Worm (Caenorhabditis elegans): ENCODE results near the gene pam-1.
A peak's percentile ranks its signal among the peaks of the same experiment; 100 is the strongest.

The pam-1 gene

DNA sequence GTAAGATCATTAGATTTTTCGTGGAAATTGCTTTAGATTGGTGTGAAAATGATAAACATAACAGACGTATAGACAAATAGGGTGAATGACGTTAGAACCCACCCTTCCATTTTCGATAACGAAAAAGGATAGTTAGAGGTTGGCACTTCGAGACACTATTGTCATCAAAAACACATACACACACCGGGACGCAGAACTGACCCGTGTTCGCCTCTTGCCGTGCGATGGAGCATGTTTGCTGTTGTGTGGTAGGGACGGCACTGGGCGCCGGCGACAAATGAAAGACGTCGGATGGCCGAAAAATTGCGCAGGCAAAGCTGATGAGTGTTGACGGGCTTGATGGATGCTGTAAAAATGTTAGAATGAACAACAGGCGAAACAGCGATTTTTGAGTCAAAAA is 768 bp downstream of the pam-1 start:
- TF ChIP-seq lsy-2 (tag; optimal IDR thresholded peaks at IDR 0.05) (peak in 1 of 2 experiments; percentile 41), F13H6.1 (tag; optimal IDR thresholded peaks at IDR 0.05) (peak; percentile 19), nhr-129 (tag; optimal IDR thresholded peaks at IDR 0.05) (peak; percentile 60), skn-1 (tag; optimal IDR thresholded peaks at IDR 0.05) (peak; percentile 80), nhr-10 (tag; optimal IDR thresholded peaks at IDR 0.05) (no peak), gmeb-1 (tag; optimal IDR thresholded peaks at IDR 0.05) (no peak), nhr-21 (tag; optimal IDR thresholded peaks at IDR 0.05) (no peak), fos-1 (tag; optimal IDR thresholded peaks at IDR 0.05) (peak; percentile 54), R02D3.7 (tag; optimal IDR thresholded peaks at IDR 0.05) (no peak), nhr-6 (tag; optimal IDR thresholded peaks at IDR 0.05) (no peak), C34F6.9 (tag; optimal IDR thresholded peaks at IDR 0.05) (peak; percentile 28), zag-1 (tag; optimal IDR thresholded peaks at IDR 0.05) (no peak)

DNA sequence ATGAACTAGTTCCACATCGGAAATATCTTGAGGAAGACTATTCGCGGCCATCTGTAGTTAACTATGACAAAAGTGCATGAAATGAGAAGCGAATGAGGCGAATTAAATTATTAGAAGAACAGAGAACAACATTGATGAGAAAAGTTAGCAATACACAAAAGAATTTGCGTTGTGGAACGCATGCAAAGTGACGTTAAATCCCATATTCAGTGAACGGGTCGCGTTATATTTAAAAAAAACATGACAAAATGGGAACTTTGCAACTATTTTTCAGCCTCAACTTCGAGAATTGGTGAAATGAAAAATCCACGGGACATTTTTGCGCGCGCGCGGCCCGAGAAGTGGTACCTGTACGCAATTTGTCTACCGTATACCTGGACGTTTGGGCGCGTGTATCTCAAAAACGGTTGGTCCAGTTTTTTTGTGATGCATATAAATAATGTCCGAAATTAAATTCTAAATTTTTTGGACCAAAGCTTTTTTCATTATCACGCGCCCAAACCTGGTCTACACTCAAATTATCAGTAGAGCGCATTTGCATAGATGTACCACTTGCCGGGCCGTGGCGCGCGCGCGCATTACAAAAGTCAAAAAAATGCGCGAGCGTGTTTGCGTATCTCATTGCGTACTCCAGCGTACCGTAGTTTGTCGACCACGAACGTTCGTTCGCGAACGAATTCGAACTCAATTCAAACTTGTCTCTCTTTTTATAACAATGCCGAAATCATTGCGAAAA is 2.6 kb downstream of the pam-1 start, which contains the start of the genes cdd-2 and oef-1:
Gene cdd-2, minus strand, starts transcription at position 51 of the 736 bp plus-strand sequence.
Gene oef-1, plus strand, starts transcription at position 575 of the 736 bp plus-strand sequence.
- TF ChIP-seq nhr-237 (tag; optimal IDR thresholded peaks at IDR 0.05), result no peak
- TF ChIP-seq ztf-4 (tag; optimal IDR thresholded peaks at IDR 0.05), result no peak
- TF ChIP-seq crh-2 (tag; optimal IDR thresholded peaks at IDR 0.05), result no peak
- TF ChIP-seq ama-1 (optimal IDR thresholded peaks at IDR 0.05), result no peak
- TF ChIP-seq sma-3 (GFP tag; optimal IDR thresholded peaks at IDR 0.05), result no peak
- no peak for TF ChIP-seq snpc-4 (tag; optimal IDR thresholded peaks at IDR 0.05)
- TF ChIP-seq gmeb-1 (tag; optimal IDR thresholded peaks at IDR 0.05), result no peak
- TF ChIP-seq mab-5 (tag; optimal IDR thresholded peaks at IDR 0.05), result no peak
- TF ChIP-seq mbf-1 (tag; optimal IDR thresholded peaks at IDR 0.05), result no peak
- TF ChIP-seq nhr-12 (tag; optimal IDR thresholded peaks at IDR 0.05), result no peak
- no peak for TF ChIP-seq blmp-1 (tag; optimal IDR thresholded peaks at IDR 0.05; ENCODE audit: insufficient read depth)
- no peak for TF ChIP-seq lsy-2 (tag; optimal IDR thresholded peaks at IDR 0.05)
- no peak for TF ChIP-seq sem-4 (tag; optimal IDR thresholded peaks at IDR 0.05)
- TF ChIP-seq ztf-11 (tag; optimal IDR thresholded peaks at IDR 0.05), result no peak
- TF ChIP-seq peb-1 (tag; optimal IDR thresholded peaks at IDR 0.05), result no peak

DNA sequence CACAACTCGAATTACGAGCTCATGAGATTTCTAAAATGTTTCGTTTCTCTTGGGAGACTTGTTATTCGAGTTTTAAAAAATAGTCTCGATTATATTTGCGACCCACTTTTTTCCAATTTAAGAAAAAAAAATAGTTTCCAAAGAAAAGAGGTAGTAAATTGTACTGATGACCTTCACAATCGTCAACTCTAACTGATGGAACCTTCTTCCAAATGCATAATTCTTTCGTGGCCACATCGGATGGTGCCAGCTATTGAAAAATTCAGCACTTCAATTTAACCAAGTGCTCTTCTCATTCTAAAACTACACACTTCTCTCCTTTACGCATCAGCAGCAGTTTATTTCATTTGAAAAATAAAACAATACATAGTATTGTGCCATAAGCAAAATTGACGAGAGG is 7.0 kb downstream of the pam-1 start:
- no peak for TF ChIP-seq ztf-4 (tag; optimal IDR thresholded peaks at IDR 0.05)
- TF ChIP-seq alr-1 (tag; optimal IDR thresholded peaks at IDR 0.05), result no peak
- no peak for TF ChIP-seq nhr-237 (tag; optimal IDR thresholded peaks at IDR 0.05)
- no peak for TF ChIP-seq ceh-82 (tag; optimal IDR thresholded peaks at IDR 0.05)
- TF ChIP-seq C34F6.9 (tag; optimal IDR thresholded peaks at IDR 0.05), result no peak
- TF ChIP-seq aly-2 (tag; optimal IDR thresholded peaks at IDR 0.05), result no peak
- no peak for TF ChIP-seq ztf-1 (GFP tag; conservative IDR thresholded peaks at IDR 0.05)
- TF ChIP-seq unc-55 (GFP tag; optimal IDR thresholded peaks at IDR 0.05), result no peak
- no peak for TF ChIP-seq egl-27 (tag; optimal IDR thresholded peaks at IDR 0.05)
- TF ChIP-seq nhr-12 (tag; optimal IDR thresholded peaks at IDR 0.05), result no peak
- no peak for TF ChIP-seq lin-11 (tag; optimal IDR thresholded peaks at IDR 0.05)
- TF ChIP-seq lin-13 (GFP tag; optimal IDR thresholded peaks at IDR 0.05), result no peak
- no peak for TF ChIP-seq nhr-77 (tag; optimal IDR thresholded peaks at IDR 0.05)

DNA sequence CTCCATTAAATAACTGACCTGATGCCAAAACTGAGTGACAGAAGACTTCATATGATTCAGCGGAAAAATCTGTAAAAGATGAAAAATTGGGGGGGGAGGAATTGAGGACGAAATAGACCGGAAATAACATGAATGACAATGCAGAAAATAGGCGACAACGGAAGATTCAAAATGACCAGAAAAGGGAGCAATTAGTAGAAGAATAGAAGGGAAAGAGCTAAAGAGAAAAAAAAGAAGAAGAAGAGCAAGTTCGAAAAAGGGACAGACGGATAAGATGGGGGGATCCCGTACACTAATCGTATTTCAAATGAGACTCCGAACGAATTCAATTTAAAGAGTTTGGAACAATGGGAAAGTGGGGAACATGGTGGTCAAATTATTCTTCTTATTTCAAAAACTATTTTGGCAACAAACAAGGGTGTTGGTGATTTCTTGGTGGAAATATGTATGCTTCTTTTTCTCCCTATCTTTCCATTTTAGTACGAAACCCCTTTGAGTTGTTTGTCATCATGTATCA is 8.1 kb downstream of the pam-1 start, which contains the start of gene R05G6.10:
Gene R05G6.10, minus strand, starts transcription at position 51 of the 517 bp plus-strand sequence.
- TF ChIP-seq skn-1 (tag; optimal IDR thresholded peaks at IDR 0.05), result no peak
- TF ChIP-seq nhr-25 (tag; optimal IDR thresholded peaks at IDR 0.05), result no peak
- TF ChIP-seq zag-1 (tag; optimal IDR thresholded peaks at IDR 0.05), result peak; percentile 2

DNA sequence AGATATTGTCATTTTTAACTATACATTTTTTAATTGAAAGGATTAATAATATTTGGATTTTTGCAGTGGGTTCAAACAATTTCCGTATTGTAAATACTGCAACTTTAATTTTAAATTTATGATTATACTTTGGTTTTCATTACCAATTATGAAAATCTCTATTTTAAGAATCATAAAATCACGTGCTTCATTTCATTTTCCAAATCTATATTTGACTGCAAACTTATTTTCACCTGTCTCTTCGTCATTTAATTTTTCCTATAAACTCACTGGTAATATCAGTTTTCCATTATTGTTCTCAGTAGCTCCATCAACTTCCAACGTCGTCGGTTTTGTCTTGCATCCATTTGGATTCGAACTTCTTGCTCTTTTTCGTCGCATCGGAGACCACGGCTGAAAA is 18.3 kb downstream of the pam-1 start, which contains the start of gene R05G6.1:
Gene R05G6.1, plus strand, starts transcription at position 301 of the 400 bp plus-strand sequence.
- TF ChIP-seq unc-62 (GFP tag; optimal IDR thresholded peaks at IDR 0.05), result no peak
- no peak for TF ChIP-seq nhr-21 (tag; optimal IDR thresholded peaks at IDR 0.05)

Data from whole organism, L2 larva.